Worm (Caenorhabditis elegans) whole organism, L1 larva: Measurements from ENCODE around the gene B0524.2.

ENCODE experiments used
- C16A3.4 ChIP-seq: fragments of 150-350 bp; optimal IDR thresholded peaks from 2 replicates; lab custom pipeline; 2014; ENCODE audit warnings: missing biosample characterization, missing genetic modification characterization
- F16B12.6 ChIP-seq: fragments of 150-350 bp; optimal IDR thresholded peaks from 2 replicates; lab custom pipeline; 2014; ENCODE audit warnings: missing biosample characterization, missing genetic modification characterization
- Y116A8C.19 ChIP-seq: sonication (generic microtip); optimal IDR thresholded peaks from 2 replicates; lab custom pipeline; 2016; ENCODE audit warnings: missing compliant biosample characterization, missing genetic modification characterization, borderline replicate concordance
- alr-1 ChIP-seq: fragments of 200-800 bp; sonication (Bioruptor generic); optimal IDR thresholded peaks from 2 replicates; lab custom pipeline; 2018; ENCODE audit warnings: borderline replicate concordance, mild to moderate bottlenecking, missing genetic modification characterization, missing compliant biosample characterization
- blmp-1 ChIP-seq: fragments of 150-350 bp; optimal IDR thresholded peaks from 2 replicates; lab custom pipeline; 2014; ENCODE audit warnings: missing biosample characterization, missing genetic modification characterization
- ceh-8 ChIP-seq: fragments of 200-800 bp; sonication (Bioruptor generic); optimal IDR thresholded peaks from 2 replicates; lab custom pipeline; 2018; ENCODE audit warnings: mild to moderate bottlenecking, missing genetic modification characterization, moderate library complexity, missing compliant biosample characterization
- ceh-82 ChIP-seq, 3 experiments: fragments of 150-350 bp in 1 of 3; sonication (generic microtip) in 2 of 3; optimal IDR thresholded peaks; 2 replicates each; lab custom pipeline; 2014 to 2017; ENCODE audit warnings: missing biosample characterization in 3 of 3, missing genetic modification characterization in 3 of 3
- ces-1 ChIP-seq: fragments of 150-350 bp; optimal IDR thresholded peaks from 2 replicates; lab custom pipeline; 2014; ENCODE audit warnings: missing biosample characterization, missing genetic modification reagents, missing genetic modification characterization
- dpl-1 ChIP-seq, 3 experiments: fragments of 150-350 bp in 2 of 3; sonication (generic microtip) in 1 of 3; optimal IDR thresholded peaks; 2 replicates each; lab custom pipeline; 2014 to 2017; ENCODE audit warnings: missing biosample characterization in 3 of 3, missing genetic modification characterization in 3 of 3, missing genetic modification reagents in 3 of 3
- dsc-1 ChIP-seq: sonication (generic microtip); optimal IDR thresholded peaks from 2 replicates; lab custom pipeline; 2016; ENCODE audit warnings: mild to moderate bottlenecking, missing genetic modification characterization, missing compliant biosample characterization
- efl-1 ChIP-seq, 4 experiments: fragments of 150-350 bp; optimal IDR thresholded peaks in 3 of 4; peaks in 1 of 4; 1 replicate in 1 of 4; 2 replicates in 3 of 4; lab custom pipeline; 2014; ENCODE audit warnings: missing biosample characterization in 2 of 4, missing genetic modification characterization in 2 of 4, missing genetic modification reagents in 2 of 4
- egl-13 ChIP-seq: sonication (generic microtip); optimal IDR thresholded peaks from 2 replicates; lab custom pipeline; 2016; ENCODE audit warnings: missing genotype, missing genetic modification reagents, missing genetic modification characterization, missing compliant biosample characterization
- egl-27 ChIP-seq, 2 experiments: fragments of 150-350 bp in 1 of 2; sonication (generic microtip); optimal IDR thresholded peaks; 3 replicates each; lab custom pipeline; 2017 to 2018; ENCODE audit warnings: missing biosample characterization in 2 of 2, missing genetic modification characterization in 2 of 2, missing genetic modification reagents in 2 of 2
- fkh-4 ChIP-seq: sonication (generic microtip); optimal IDR thresholded peaks from 2 replicates; lab custom pipeline; 2016; ENCODE audit warnings: missing compliant biosample characterization, missing genetic modification characterization, borderline replicate concordance
- fkh-8 ChIP-seq: sonication (generic microtip); optimal IDR thresholded peaks from 2 replicates; lab custom pipeline; 2016; ENCODE audit warnings: mild to moderate bottlenecking, missing genetic modification characterization, missing compliant biosample characterization
- fos-1 ChIP-seq: fragments of 150-350 bp; optimal IDR thresholded peaks from 2 replicates; lab custom pipeline; 2014; ENCODE audit warnings: missing biosample characterization, missing genetic modification characterization
- grh-1 ChIP-seq: fragments of 200-800 bp; sonication (Bioruptor generic); IDR thresholded peaks from 2 replicates; pipeline ENCODE4 v1.3.6; 2022; ENCODE audit warnings: missing genetic modification reagents, missing genetic modification characterization, missing compliant biosample characterization
- isw-1 ChIP-seq: fragments of 200-800 bp; sonication (Bioruptor generic); IDR thresholded peaks from 2 replicates; pipeline ENCODE4 v1.3.6; 2022; ENCODE audit warnings: missing genetic modification characterization, missing compliant biosample characterization
- jun-1 ChIP-seq: fragments of 150-350 bp; optimal IDR thresholded peaks from 2 replicates; lab custom pipeline; 2014; ENCODE audit warnings: missing biosample characterization, missing genetic modification reagents, missing genetic modification characterization
- lin-13 ChIP-seq: fragments of 150-350 bp; optimal IDR thresholded peaks from 2 replicates; lab custom pipeline; 2014; ENCODE audit warnings: missing biosample characterization, missing genetic modification reagents, missing genetic modification characterization
- lin-15B ChIP-seq: fragments of 150-350 bp; sonication (generic microtip); optimal IDR thresholded peaks from 3 replicates; lab custom pipeline; 2014; ENCODE audit warnings: missing biosample characterization, missing genetic modification characterization
- lin-35 ChIP-seq, 2 experiments: fragments of 150-350 bp; optimal IDR thresholded peaks; 2 replicates each; lab custom pipeline; 2014; ENCODE audit warnings: missing biosample characterization in 2 of 2, missing genetic modification characterization in 2 of 2, missing genetic modification reagents in 2 of 2
- lin-39 ChIP-seq: fragments of 150-350 bp; optimal IDR thresholded peaks from 2 replicates; lab custom pipeline; 2014; ENCODE audit warnings: missing biosample characterization, missing genetic modification reagents, missing genetic modification characterization
- lsy-2 ChIP-seq, 2 experiments: fragments of 150-350 bp; optimal IDR thresholded peaks; 2 replicates each; lab custom pipeline; 2014; ENCODE audit warnings: missing biosample characterization in 2 of 2, missing genetic modification characterization in 2 of 2
- mdl-1 ChIP-seq, 2 experiments: fragments of 150-350 bp; optimal IDR thresholded peaks; 2 replicates each; lab custom pipeline; 2014 to 2017; ENCODE audit warnings: missing biosample characterization in 2 of 2, missing genetic modification characterization in 2 of 2, inconsistent platforms in 1 of 2
- mep-1 ChIP-seq: fragments of 150-350 bp; optimal IDR thresholded peaks from 2 replicates; lab custom pipeline; 2014; ENCODE audit warnings: missing biosample characterization, missing genetic modification characterization
- nhr-12 ChIP-seq: sonication (generic microtip); optimal IDR thresholded peaks from 2 replicates; lab custom pipeline; 2017; ENCODE audit warnings: missing biosample characterization, missing genetic modification characterization
- nhr-19 ChIP-seq: fragments of 200-800 bp; sonication (Bioruptor generic); conservative IDR thresholded peaks from 2 replicates; pipeline ENCODE4 v1.3.6; 2022; ENCODE audit warnings: missing genetic modification characterization, missing compliant biosample characterization
- nhr-85 ChIP-seq: sonication (generic microtip); peaks from one replicate; lab custom pipeline; 2016; ENCODE audit warnings: missing genetic modification characterization, inconsistent platforms, missing compliant biosample characterization
- nhr-90 ChIP-seq: sonication (generic microtip); optimal IDR thresholded peaks from 2 replicates; lab custom pipeline; 2016; ENCODE audit warnings: mild to moderate bottlenecking, missing genetic modification characterization, missing compliant biosample characterization; ENCODE audit not compliant: poor library complexity
- rnt-1 ChIP-seq: sonication (generic microtip); optimal IDR thresholded peaks from 2 replicates; lab custom pipeline; 2016; ENCODE audit warnings: mild to moderate bottlenecking, missing genetic modification characterization, moderate library complexity, missing compliant biosample characterization
- skn-1 ChIP-seq: fragments of 150-350 bp; optimal IDR thresholded peaks from 2 replicates; lab custom pipeline; 2014; ENCODE audit warnings: missing biosample characterization, missing genetic modification characterization
- snpc-4 ChIP-seq: fragments of 150-350 bp; optimal IDR thresholded peaks from 2 replicates; lab custom pipeline; 2014; ENCODE audit warnings: missing biosample characterization, missing genetic modification characterization
- sox-4 ChIP-seq: sonication (generic microtip); optimal IDR thresholded peaks from 2 replicates; lab custom pipeline; 2016; ENCODE audit warnings: missing genetic modification characterization, missing compliant biosample characterization
- swsn-7 ChIP-seq: sonication (generic microtip); optimal IDR thresholded peaks from 2 replicates; lab custom pipeline; 2016; ENCODE audit warnings: missing genetic modification characterization, missing compliant biosample characterization
- tbx-2 ChIP-seq: sonication (generic microtip); optimal IDR thresholded peaks from 2 replicates; lab custom pipeline; 2016; ENCODE audit warnings: missing genetic modification characterization, missing compliant biosample characterization
- unc-130 ChIP-seq: fragments of 150-350 bp; optimal IDR thresholded peaks from 2 replicates; lab custom pipeline; 2017; ENCODE audit warnings: missing biosample characterization, missing genetic modification characterization, inconsistent platforms
- unc-30 ChIP-seq: sonication (generic microtip); optimal IDR thresholded peaks from 2 replicates; lab custom pipeline; 2017; ENCODE audit warnings: missing biosample characterization, missing genetic modification characterization
- unc-86 ChIP-seq: sonication (generic microtip); optimal IDR thresholded peaks from 2 replicates; lab custom pipeline; 2016; ENCODE audit warnings: missing genetic modification characterization, missing compliant biosample characterization
- xbp-1 ChIP-seq: sonication (generic microtip); optimal IDR thresholded peaks from 2 replicates; lab custom pipeline; 2016; ENCODE audit warnings: missing genetic modification characterization, missing compliant biosample characterization
- ztf-11 ChIP-seq, 2 experiments: sonication (generic microtip); optimal IDR thresholded peaks; 2 replicates each; lab custom pipeline; 2016 to 2017; ENCODE audit warnings: missing genetic modification characterization in 2 of 2, missing biosample characterization in 1 of 2, missing compliant biosample characterization in 1 of 2
- ztf-4 ChIP-seq: fragments of 150-350 bp; optimal IDR thresholded peaks from 2 replicates; lab custom pipeline; 2014; ENCODE audit warnings: missing biosample characterization, missing genetic modification characterization

Gene B0524.2

DNA sequence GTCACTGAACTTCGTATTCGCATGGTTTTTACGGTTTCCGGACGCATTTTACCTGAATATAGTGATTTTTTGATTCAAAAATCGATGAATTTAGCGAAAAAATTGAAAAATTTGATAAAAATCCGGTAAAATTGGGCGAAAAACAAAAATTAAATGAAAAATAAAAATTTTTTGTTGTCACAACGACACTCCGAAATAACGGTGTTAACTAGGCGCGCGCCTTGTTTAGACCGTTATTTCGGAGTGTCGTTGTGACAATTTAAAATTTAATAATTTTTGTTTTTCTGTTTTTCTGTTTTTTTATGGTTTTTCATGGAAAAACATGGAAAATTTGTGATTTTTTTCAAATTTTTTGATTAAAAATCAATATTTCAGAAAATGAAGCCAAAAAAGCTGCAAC, 11.7 kb downstream of the B0524.2 start, which contains the start of the genes B0524.6 and pqn-41:
B0524.6 (minus strand) TSS at position 52 of the 400 bp plus-strand sequence.
pqn-41 (plus strand) TSS at position 370 of the 400 bp plus-strand sequence.
- TF ChIP-seq ceh-8 (peak; percentile 25), nhr-12 (tag; lab: Kevin White, UChicago) (no peak), F16B12.6 (tag; lab: Kevin White, UChicago) (peak; percentile 55), dpl-1 (GFP tag; optimal IDR thresholded peaks at IDR 0.05; lab: Kevin White, UChicago) (peak; percentile 65 to 81 (median 69)), rnt-1 (tag; lab: Kevin White, UChicago) (no peak), xbp-1 (tag; lab: Kevin White, UChicago) (peak; percentile 57), nhr-90 (tag; lab: Kevin White, UChicago) (no peak), lin-35 (GFP tag; optimal IDR thresholded peaks at IDR 0.05; lab: Kevin White, UChicago) (peak; percentile 71 to 76), snpc-4 (tag; lab: Kevin White, UChicago) (peak; percentile 46), unc-130 (tag; lab: Kevin White, UChicago) (peak; percentile 75), jun-1 (tag; lab: Kevin White, UChicago) (no peak), Y116A8C.19 (tag; lab: Kevin White, UChicago) (no peak), blmp-1 (tag; lab: Kevin White, UChicago) (peak; percentile 63), lin-39 (tag; lab: Kevin White, UChicago) (peak; percentile 4), grh-1 (no peak), ztf-11 (tag; optimal IDR thresholded peaks at IDR 0.05; lab: Kevin White, UChicago) (peak in 1 of 2 experiments; percentile 5), efl-1 (optimal IDR thresholded peaks at IDR 0.05; lab: Kevin White, UChicago) (peak; percentile 53 to 68), efl-1 (GFP tag; optimal IDR thresholded peaks at IDR 0.05 in 1 of 2; lab: Kevin White, UChicago) (peak; percentile 79 to 94), egl-27 (tag; optimal IDR thresholded peaks at IDR 0.05; lab: Kevin White, UChicago) (no peak), alr-1 (no peak), C16A3.4 (tag; lab: Kevin White, UChicago) (peak; percentile 25), lsy-2 (tag; optimal IDR thresholded peaks at IDR 0.05; lab: Kevin White, UChicago) (peak; percentile 83 to 87), dsc-1 (tag; lab: Kevin White, UChicago) (no peak), unc-86 (peak; percentile 58), nhr-19 (GFP tag; lab: Robert Waterston, UW) (peak; percentile 55), lin-15B (tag; lab: Kevin White, UChicago) (peak; percentile 63), isw-1 (peak; percentile 54), fos-1 (no peak), nhr-85 (tag; lab: Kevin White, UChicago) (peak; percentile 80), fkh-8 (peak; percentile 58), ces-1 (GFP tag; lab: Kevin White, UChicago) (no peak), lin-13 (GFP tag; lab: Kevin White, UChicago) (peak; percentile 64), mep-1 (tag; lab: Kevin White, UChicago) (peak; percentile 84), tbx-2 (tag; lab: Kevin White, UChicago) (peak; percentile 51), fkh-4 (tag; lab: Kevin White, UChicago) (no peak), mdl-1 (tag; optimal IDR thresholded peaks at IDR 0.05; lab: Kevin White, UChicago) (peak in 1 of 2 experiments; percentile 5), ztf-4 (tag; lab: Kevin White, UChicago) (no peak), swsn-7 (tag; lab: Kevin White, UChicago) (no peak), unc-30 (no peak), skn-1 (tag; lab: Kevin White, UChicago) (peak; percentile 86), ceh-82 (tag; optimal IDR thresholded peaks at IDR 0.05; lab: Kevin White, UChicago) (peak; percentile 68 to 80 (median 72))

- TF ChIP-seq egl-13 (tag; lab: Kevin White, UChicago) (peak; percentile 57), dsc-1 (tag; lab: Kevin White, UChicago) (peak; percentile 71), sox-4 (peak; percentile 49), alr-1 (no peak), fkh-8 (peak; percentile 78)
Observed at ce11 chrIII:1918311-1918932, 24.6 kb downstream of the B0524.2 start.
